Fruit fly (Drosophila melanogaster): ENCODE results near the gene Rabex-5.

dm6 chr3L:1279685-1280084 lies 16.0 kb upstream of the Rabex-5 start:
- no peak for TF ChIP-seq Clk (GFP tag; optimal IDR thresholded peaks at IDR 0.05)
- TF ChIP-seq CG33017 (tag; optimal IDR thresholded peaks at IDR 0.05) = no peak
- no peak for TF ChIP-seq CG7045 (GFP tag; optimal IDR thresholded peaks at IDR 0.05)
- TF ChIP-seq cic (GFP tag; optimal IDR thresholded peaks at IDR 0.05) = no peak
- TF ChIP-seq Hr96 (GFP tag; optimal IDR thresholded peaks at IDR 0.05) = no peak
- no peak for TF ChIP-seq Crg-1 (GFP tag; optimal IDR thresholded peaks at IDR 0.05)
- no peak for TF ChIP-seq CG14711 (tag; optimal IDR thresholded peaks at IDR 0.05)
- TF ChIP-seq pad (GFP tag; optimal IDR thresholded peaks at IDR 0.05) = no peak

Data from whole organism, adult.